Worm (Caenorhabditis elegans) whole organism, L4 larva: ENCODE measurements around the gene H04M03.12.

Experiments used
- F10B5.3 ChIP-seq: sonication (generic microtip); optimal IDR thresholded peaks from 2 replicates; lab custom pipeline; 2016; ENCODE audit warnings: mild to moderate bottlenecking, missing genetic modification characterization, missing compliant biosample characterization
- F44E2.7 ChIP-seq: fragments of 200-800 bp; sonication (Bioruptor generic); IDR thresholded peaks from 2 replicates; pipeline ENCODE4 v2.1.2; 2022; ENCODE audit warnings: missing genetic modification characterization, missing compliant biosample characterization
- F49E8.2 ChIP-seq: sonication (generic microtip); optimal IDR thresholded peaks from 2 replicates; lab custom pipeline; 2016; ENCODE audit warnings: missing compliant biosample characterization, mild to moderate bottlenecking, missing genetic modification characterization, borderline replicate concordance
- T26A8.4 ChIP-seq: fragments of 200-800 bp; sonication (Bioruptor generic); IDR thresholded peaks from 2 replicates; pipeline ENCODE4 v1.3.6; 2022; ENCODE audit warnings: missing genetic modification characterization, missing compliant biosample characterization
- Y48G9A.11 ChIP-seq: fragments of 200-800 bp; sonication (Bioruptor generic); IDR thresholded peaks from 2 replicates; pipeline ENCODE4 v1.3.6; 2022; ENCODE audit warnings: missing genetic modification reagents, missing genetic modification characterization, missing compliant biosample characterization
- Y75B8A.6 ChIP-seq: fragments of 200-800 bp; sonication (Bioruptor generic); IDR thresholded peaks from 2 replicates; pipeline ENCODE4 v1.3.6; 2022; ENCODE audit warnings: missing genetic modification reagents, missing genetic modification characterization, missing compliant biosample characterization
- ZK337.2 ChIP-seq: fragments of 200-800 bp; sonication (Bioruptor generic); IDR thresholded peaks from 2 replicates; pipeline ENCODE4 v1.3.6; 2022; ENCODE audit warnings: missing genetic modification reagents, missing genetic modification characterization, missing compliant biosample characterization
- ZK546.5 ChIP-seq, 2 experiments: sonication (generic microtip); optimal IDR thresholded peaks; 2 replicates each; lab custom pipeline; 2017; ENCODE audit warnings: missing biosample characterization in 2 of 2, missing genetic modification characterization in 2 of 2
- aha-1 ChIP-seq: fragments of 150-350 bp; peaks from one replicate; lab custom pipeline; 2014; ENCODE audit warnings: missing biosample characterization, missing genetic modification characterization
- ama-1 ChIP-seq: fragments of 150-350 bp; optimal IDR thresholded peaks from 2 replicates; lab custom pipeline; 2014; ENCODE audit warnings: inconsistent platforms, mixed read lengths
- arid-1 ChIP-seq: fragments of 200-800 bp; sonication (Bioruptor generic); conservative IDR thresholded peaks from 2 replicates; pipeline ENCODE4 v1.3.6; 2022; ENCODE audit warnings: missing genetic modification reagents, missing genetic modification characterization, missing compliant biosample characterization
- ceh-28 ChIP-seq: fragments of 150-350 bp; optimal IDR thresholded peaks from 2 replicates; lab custom pipeline; 2014; ENCODE audit warnings: missing biosample characterization, missing genetic modification reagents, missing genetic modification characterization
- ces-1 ChIP-seq: fragments of 150-350 bp; sonication (generic microtip); optimal IDR thresholded peaks from 4 replicates; lab custom pipeline; 2014; ENCODE audit warnings: missing biosample characterization, missing genetic modification reagents, missing genetic modification characterization
- dmd-8 ChIP-seq: fragments of 200-800 bp; sonication (Bioruptor generic); IDR thresholded peaks from 2 replicates; pipeline ENCODE4 v1.3.6; 2022; ENCODE audit warnings: missing genetic modification characterization, missing compliant biosample characterization
- dve-1 ChIP-seq: sonication (generic microtip); optimal IDR thresholded peaks from 2 replicates; lab custom pipeline; 2017; ENCODE audit warnings: antibody characterized with exemption, mild to moderate bottlenecking, missing genetic modification characterization, missing compliant biosample characterization; ENCODE audit not compliant: insufficient read depth
- fkh-10 ChIP-seq: fragments of 150-350 bp; optimal IDR thresholded peaks from 2 replicates; lab custom pipeline; 2014; ENCODE audit warnings: missing biosample characterization, missing genetic modification reagents, missing genetic modification characterization
- lsy-2 ChIP-seq, 2 experiments: fragments of 150-350 bp in 1 of 2; sonication (generic microtip) in 1 of 2; optimal IDR thresholded peaks; 2 replicates each; lab custom pipeline; 2014 to 2017; ENCODE audit warnings: missing biosample characterization in 2 of 2, missing genetic modification characterization in 2 of 2
- madf-5 ChIP-seq, 2 experiments: fragments of 200-800 bp; sonication (Bioruptor generic); IDR thresholded peaks; 2 replicates each; pipeline ENCODE4 v1.3.6; 2022; ENCODE audit warnings: missing compliant biosample characterization in 2 of 2, missing genetic modification characterization in 2 of 2
- mep-1 ChIP-seq: fragments of 150-350 bp; sonication (generic microtip); optimal IDR thresholded peaks from 3 replicates; lab custom pipeline; 2014; ENCODE audit warnings: missing biosample characterization, missing genetic modification characterization
- mes-2 ChIP-seq: sonication (generic microtip); optimal IDR thresholded peaks from 2 replicates; lab custom pipeline; 2016; ENCODE audit warnings: missing genotype, mild to moderate bottlenecking, missing genetic modification characterization, missing compliant biosample characterization; ENCODE audit not compliant: poor library complexity, severe bottlenecking
- mxl-2 ChIP-seq: fragments of 200-800 bp; sonication (Bioruptor generic); conservative IDR thresholded peaks from 2 replicates; pipeline ENCODE4 v1.3.6; 2022; ENCODE audit warnings: missing genetic modification reagents, missing genetic modification characterization, missing compliant biosample characterization
- mxl-3 ChIP-seq: fragments of 200-800 bp; sonication (Bioruptor generic); optimal IDR thresholded peaks from 2 replicates; lab custom pipeline; 2018; ENCODE audit warnings: mild to moderate bottlenecking, missing genetic modification characterization, missing compliant biosample characterization
- nhr-10 ChIP-seq: fragments of 150-350 bp; optimal IDR thresholded peaks from 2 replicates; lab custom pipeline; 2014; ENCODE audit warnings: missing biosample characterization, missing genetic modification characterization
- nhr-28 ChIP-seq: fragments of 150-350 bp; optimal IDR thresholded peaks from 2 replicates; lab custom pipeline; 2014; ENCODE audit warnings: missing biosample characterization, missing genetic modification characterization
- php-3 ChIP-seq: fragments of 200-800 bp; sonication (Bioruptor generic); IDR thresholded peaks from 2 replicates; pipeline ENCODE4 v1.3.6; 2022; ENCODE audit warnings: missing genetic modification reagents, missing genetic modification characterization, missing compliant biosample characterization
- rbr-2 ChIP-seq: sonication (generic microtip); optimal IDR thresholded peaks from 2 replicates; lab custom pipeline; 2016; ENCODE audit warnings: missing genotype, missing genetic modification characterization, missing compliant biosample characterization
- set-16 ChIP-seq: fragments of 200-800 bp; sonication (Bioruptor generic); IDR thresholded peaks from 2 replicates; pipeline ENCODE4 v1.3.6; 2022; ENCODE audit warnings: missing genetic modification reagents, missing genetic modification characterization, missing compliant biosample characterization
- tag-97 ChIP-seq: fragments of 200-800 bp; sonication (Bioruptor generic); IDR thresholded peaks from 2 replicates; pipeline ENCODE4 v1.3.6; 2022; ENCODE audit warnings: missing genetic modification characterization, missing compliant biosample characterization
- unc-130 ChIP-seq: sonication (generic microtip); optimal IDR thresholded peaks from 2 replicates; lab custom pipeline; 2016; ENCODE audit warnings: missing genetic modification reagents, missing genetic modification characterization, missing compliant biosample characterization
- unc-62 ChIP-seq, 3 experiments: fragments of 150-350 bp in 1 of 3; sonication (generic microtip); optimal IDR thresholded peaks in 2 of 3; peaks in 1 of 3; 1 replicate in 1 of 3; 2 replicates in 2 of 3; lab custom pipeline; 2014 to 2017; ENCODE audit warnings: missing biosample characterization in 3 of 3, missing genetic modification characterization in 3 of 3, missing genetic modification reagents in 3 of 3, missing genotype in 1 of 3
- zfp-2 ChIP-seq: sonication (generic microtip); optimal IDR thresholded peaks from 2 replicates; lab custom pipeline; 2016; ENCODE audit warnings: mild to moderate bottlenecking, missing genetic modification characterization, missing compliant biosample characterization

H04M03.12 gene

DNA sequence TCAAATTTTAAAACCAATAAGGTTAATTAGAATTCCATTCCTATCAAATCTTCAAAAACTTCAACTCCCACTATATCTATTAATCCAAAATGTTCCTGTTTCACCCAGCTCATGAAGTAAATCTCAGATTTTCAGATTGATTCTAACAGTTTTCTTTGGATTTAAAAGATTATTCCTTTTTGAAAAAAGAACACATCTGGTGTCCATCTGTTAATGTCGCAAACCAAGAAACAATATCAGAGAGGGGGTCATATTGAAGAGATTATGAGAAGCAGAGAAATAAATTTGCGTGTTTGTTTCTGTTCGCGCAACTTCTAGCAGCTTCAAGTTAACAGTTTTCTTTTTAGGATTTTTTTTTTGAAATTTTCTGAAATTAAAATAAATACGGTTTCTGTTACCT lies 25.8 kb upstream of the H04M03.12 start:
- TF ChIP-seq unc-62 (GFP tag; optimal IDR thresholded peaks at IDR 0.05 in 1 of 2; lab: Kevin White, UChicago): peak in 1 of 2 experiments; percentile 1
- TF ChIP-seq unc-62 (tag; optimal IDR thresholded peaks at IDR 0.05; lab: Kevin White, UChicago): no peak
- TF ChIP-seq mep-1: no peak
- no peak for TF ChIP-seq Y75B8A.6 (GFP tag; lab: Robert Waterston, UW)

DNA sequence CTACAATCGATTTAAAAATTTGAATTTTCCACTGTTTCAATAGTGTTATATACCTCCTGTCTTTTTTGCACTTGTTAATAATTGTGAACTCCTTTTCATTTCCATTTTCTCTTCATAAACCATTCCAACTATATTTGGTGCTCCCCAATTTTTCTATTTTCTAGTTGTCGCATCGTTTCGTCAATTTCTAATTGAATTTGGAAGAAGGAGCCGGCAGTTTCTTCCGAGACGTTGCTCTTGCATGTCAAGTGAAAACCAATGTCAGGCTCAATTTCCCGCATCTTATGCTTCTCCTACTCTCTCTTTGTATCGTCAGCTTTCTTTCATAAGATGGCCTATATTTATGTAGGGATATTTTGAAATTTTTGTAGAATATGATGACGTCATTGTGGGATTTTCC lies 24.6 kb upstream of the H04M03.12 start:
- TF ChIP-seq unc-62 (GFP tag; optimal IDR thresholded peaks at IDR 0.05 in 1 of 2; lab: Kevin White, UChicago) (peak in 1 of 2 experiments; percentile 54), unc-62 (tag; optimal IDR thresholded peaks at IDR 0.05; lab: Kevin White, UChicago) (no peak), zfp-2 (tag; lab: Kevin White, UChicago) (no peak), ces-1 (GFP tag; lab: Kevin White, UChicago) (peak; percentile 51), ama-1 (lab: Kevin White, UChicago) (no peak), mxl-2 (GFP tag; lab: Robert Waterston, UW) (no peak)

DNA sequence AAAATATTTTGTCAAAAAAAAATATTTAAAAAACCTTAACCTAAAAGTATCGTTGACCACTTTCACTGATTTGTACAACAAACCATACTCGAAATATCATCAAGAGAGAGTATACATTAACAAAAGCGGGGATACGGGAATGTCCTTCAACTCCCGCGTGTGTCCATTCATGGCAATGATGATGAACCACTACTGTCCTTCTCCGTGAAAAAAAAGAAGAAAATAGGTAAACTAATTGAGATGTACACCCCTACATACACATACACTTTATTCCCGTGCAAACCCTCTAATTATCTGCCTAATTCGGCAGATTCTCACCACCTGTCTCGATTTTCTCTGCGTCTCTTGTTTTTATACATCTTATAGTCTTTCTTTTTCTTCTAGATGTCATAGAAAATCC lies 23.5 kb upstream of the H04M03.12 start:
- no peak for TF ChIP-seq arid-1
- TF ChIP-seq php-3: no peak
- no peak for TF ChIP-seq F49E8.2
- TF ChIP-seq aha-1 (tag; lab: Kevin White, UChicago): peak; percentile 85
- TF ChIP-seq mxl-3 (GFP tag; lab: Kevin White, UChicago): peak; percentile 44
- no peak for TF ChIP-seq unc-62 (GFP tag; optimal IDR thresholded peaks at IDR 0.05 in 1 of 2; lab: Kevin White, UChicago)
- TF ChIP-seq unc-62 (tag; optimal IDR thresholded peaks at IDR 0.05; lab: Kevin White, UChicago): no peak
- no peak for TF ChIP-seq dmd-8 (GFP tag; lab: Robert Waterston, UW)
- TF ChIP-seq nhr-28 (tag; lab: Kevin White, UChicago): peak; percentile 8

DNA sequence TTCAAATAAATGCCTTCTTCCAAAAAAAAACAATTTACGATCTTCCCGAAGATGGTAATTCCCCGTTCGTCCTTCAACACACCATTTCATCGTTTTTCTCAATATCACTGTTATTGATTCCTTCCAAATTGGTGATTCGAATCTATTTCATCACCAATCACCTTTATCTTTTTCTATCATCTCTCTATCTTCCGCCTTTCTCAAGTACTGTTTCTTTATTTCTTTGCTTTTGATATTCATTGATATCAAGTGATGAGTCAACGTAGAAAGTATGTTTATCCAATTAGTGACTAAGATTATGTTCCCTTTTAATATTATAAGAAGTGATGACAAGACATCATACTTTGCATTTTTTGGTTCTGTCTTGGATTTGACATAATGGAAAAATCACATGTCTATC lies 21.1 kb upstream of the H04M03.12 start:
- TF ChIP-seq nhr-10 (tag; lab: Kevin White, UChicago) (no peak), set-16 (GFP tag; lab: Robert Waterston, UW) (no peak), ZK337.2 (no peak), rbr-2 (tag; lab: Kevin White, UChicago) (no peak), tag-97 (GFP tag; lab: Robert Waterston, UW) (no peak), F10B5.3 (no peak)

DNA sequence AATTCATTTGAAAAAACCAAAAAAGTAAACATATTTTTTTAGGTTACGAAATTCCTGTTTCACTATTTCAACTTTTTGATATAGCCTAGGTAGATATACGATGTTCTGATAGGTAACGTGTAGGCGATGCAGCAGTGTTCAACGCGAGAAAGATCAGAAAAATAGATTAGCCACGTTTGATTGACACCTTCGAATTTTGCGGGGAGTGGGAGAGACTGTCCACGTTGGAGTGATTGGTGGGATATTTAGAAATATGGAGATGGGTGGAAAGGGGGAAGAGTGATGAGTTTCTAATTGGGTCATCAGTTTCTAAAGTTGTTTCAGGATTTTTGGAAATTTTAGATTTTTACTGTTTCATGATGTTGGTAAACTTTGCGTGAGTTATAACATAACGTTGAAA lies 20.0 kb upstream of the H04M03.12 start:
- TF ChIP-seq lsy-2 (tag; optimal IDR thresholded peaks at IDR 0.05; lab: Kevin White, UChicago) (no peak), unc-62 (GFP tag; optimal IDR thresholded peaks at IDR 0.05 in 1 of 2; lab: Kevin White, UChicago) (peak in 1 of 2 experiments; percentile 90), unc-62 (tag; optimal IDR thresholded peaks at IDR 0.05; lab: Kevin White, UChicago) (no peak)

DNA sequence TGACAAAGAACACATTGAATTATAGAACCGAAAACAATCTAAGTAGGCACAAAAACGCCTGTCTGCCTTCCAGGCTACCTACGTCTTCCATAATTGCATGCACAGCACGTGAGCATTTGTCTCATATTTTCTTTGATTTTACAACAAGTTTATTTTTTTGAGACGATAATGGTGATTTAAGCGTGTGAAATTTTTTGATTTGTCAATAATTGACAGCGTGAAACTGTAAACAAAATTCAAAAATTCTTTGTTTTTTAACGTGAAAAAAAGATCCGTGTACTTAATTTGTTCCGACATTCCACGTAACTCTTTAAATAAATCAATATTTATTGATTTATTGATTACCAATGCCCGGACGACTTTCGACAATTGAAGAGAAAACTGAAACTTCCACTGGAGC lies 13.9 kb upstream of the H04M03.12 start, which contains the start of gene dhhc-13:
TSS of gene dhhc-13 (plus strand) at position 301 of the 400 bp plus-strand sequence.
- TF ChIP-seq ceh-28 (tag; lab: Kevin White, UChicago) (peak; percentile 71), ZK546.5 (tag; optimal IDR thresholded peaks at IDR 0.05; lab: Kevin White, UChicago) (no peak)

DNA sequence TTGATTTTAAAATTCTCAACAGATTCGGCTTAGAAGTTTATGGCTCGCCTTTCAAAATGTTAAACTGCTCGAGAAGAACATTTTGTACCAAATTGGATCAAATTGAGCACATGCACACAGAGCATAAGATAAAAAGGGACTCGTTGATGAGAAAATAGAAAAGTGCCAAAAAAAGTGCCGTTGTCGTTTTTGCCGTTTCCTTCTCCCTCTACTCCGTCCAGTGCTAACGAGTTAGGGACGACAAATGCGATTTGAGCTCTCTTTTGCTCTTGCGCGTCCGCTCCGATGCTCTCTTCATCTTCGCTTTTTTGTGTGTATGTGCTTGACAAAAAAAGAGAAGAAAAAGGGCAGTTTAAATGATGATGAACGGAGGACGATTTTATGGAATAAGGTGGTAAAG lies 12.0 kb upstream of the H04M03.12 start:
- TF ChIP-seq F44E2.7 (GFP tag; lab: Robert Waterston, UW) (no peak), ces-1 (GFP tag; lab: Kevin White, UChicago) (peak; percentile 64), aha-1 (tag; lab: Kevin White, UChicago) (peak; percentile 66), fkh-10 (GFP tag; lab: Kevin White, UChicago) (peak; percentile 90)

DNA sequence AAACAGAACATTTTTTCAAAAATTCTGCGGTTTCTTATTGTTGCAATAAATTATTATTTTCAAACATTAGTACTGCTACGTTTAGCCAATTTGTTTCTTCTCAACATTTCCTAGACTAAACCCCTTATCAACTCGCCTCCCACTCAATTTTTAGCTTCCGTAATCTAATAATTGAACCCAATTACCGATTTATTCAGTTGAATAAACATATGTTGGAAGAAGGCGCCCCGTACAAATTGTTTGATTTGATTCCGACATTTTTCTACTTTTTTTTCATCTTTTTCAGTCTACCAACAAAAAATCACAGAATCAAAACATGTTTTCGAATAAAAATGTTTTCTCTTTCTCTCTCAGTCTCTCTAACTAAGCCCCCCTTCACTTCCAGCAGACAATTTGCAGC lies 425 bp downstream of the H04M03.12 start:
- no peak for TF ChIP-seq dve-1 (tag; lab: Kevin White, UChicago)
- no peak for TF ChIP-seq unc-130 (GFP tag; lab: Kevin White, UChicago)
- no peak for TF ChIP-seq nhr-28 (tag; lab: Kevin White, UChicago)
- peak; percentile 75 for TF ChIP-seq ces-1 (GFP tag; lab: Kevin White, UChicago)
- no peak for TF ChIP-seq madf-5 (GFP tag; IDR thresholded peaks at IDR 0.05; lab: Robert Waterston, UW)
- TF ChIP-seq T26A8.4 (GFP tag; lab: Robert Waterston, UW): no peak
- TF ChIP-seq mes-2: no peak
- no peak for TF ChIP-seq Y48G9A.11
